Worm (Caenorhabditis elegans) whole organism, dauer: ENCODE data around the gene mrpl-41.

ENCODE experiments used
- unc-62 ChIP-seq: sonication (generic microtip); optimal IDR thresholded peaks from 2 replicates; lab custom pipeline; 2017; ENCODE audit warnings: missing biosample characterization, missing genetic modification reagents, missing genetic modification characterization

The mrpl-41 gene

DNA sequence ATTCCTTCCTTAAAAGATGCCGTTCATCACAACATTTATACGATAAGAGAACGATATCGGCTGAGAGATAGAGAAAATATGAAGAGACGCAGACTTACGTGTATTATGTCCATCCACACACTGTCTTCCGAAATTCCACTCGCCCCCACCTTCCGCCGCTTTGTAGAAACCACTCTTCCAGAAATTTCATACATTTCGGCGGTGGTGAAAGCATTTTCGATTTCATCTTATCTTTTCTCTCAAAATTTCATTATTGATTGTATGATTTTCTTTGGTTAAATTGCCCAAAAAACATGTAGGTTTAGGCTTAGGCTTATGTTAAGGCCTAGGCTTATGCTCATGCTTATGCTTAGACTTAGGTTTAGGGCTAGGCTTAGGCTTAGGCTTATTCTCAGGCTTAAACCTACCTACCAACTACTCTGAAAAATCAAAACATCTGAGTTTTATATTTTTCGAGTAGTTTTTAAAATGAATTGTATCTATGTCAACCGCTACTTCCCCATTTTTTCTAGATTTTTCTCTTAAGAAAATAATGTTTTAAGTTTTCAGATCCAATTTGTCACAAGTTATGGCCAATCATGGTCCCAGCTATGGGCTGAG is 48.6 kb downstream of the mrpl-41 start, which contains the start of gene cpn-2:
Gene cpn-2 (plus strand): TSS at position 550 of the 600 bp plus-strand sequence.
- no peak for TF ChIP-seq unc-62 (GFP tag; lab: Kevin White, UChicago)
